Fruit fly (Drosophila melanogaster) whole organism, embryonic: ENCODE results near the gene idc.
A peak's percentile ranks its signal among the peaks of the same experiment; 100 is the strongest.

ENCODE experiments used
- Abd-B ChIP-seq: fragments of 200-800 bp; sonication (Bioruptor generic); optimal IDR thresholded peaks from 2 replicates; lab custom pipeline; 2018; ENCODE audit warnings: missing biosample characterization, mild to moderate bottlenecking, missing genetic modification characterization, moderate library complexity
- Aef1 ChIP-seq: fragments of 200-800 bp; sonication (Bioruptor generic); IDR thresholded peaks from 3 replicates; pipeline ENCODE4 v1.3.6; 2022; ENCODE audit warnings: missing biosample characterization, missing genetic modification characterization
- Antp ChIP-seq: fragments of 200-800 bp; sonication (Bioruptor generic); optimal IDR thresholded peaks from 3 replicates; lab custom pipeline; 2016; ENCODE audit warnings: missing biosample characterization, missing genetic modification characterization
- Asciz ChIP-seq: fragments of 200-800 bp; sonication (Bioruptor generic); optimal IDR thresholded peaks from 2 replicates; lab custom pipeline; 2017; ENCODE audit warnings: missing biosample characterization, mild to moderate bottlenecking, missing genetic modification characterization, missing genetic modification reagents
- B-H1 ChIP-seq: fragments of 200-800 bp; sonication (Bioruptor generic); IDR thresholded peaks from 3 replicates; pipeline ENCODE4 v1.3.6; 2022; ENCODE audit warnings: missing biosample characterization, missing genetic modification characterization
- CG10462 ChIP-seq: fragments of 200-800 bp; sonication (Bioruptor generic); optimal IDR thresholded peaks from 2 replicates; lab custom pipeline; 2016; ENCODE audit warnings: missing biosample characterization, missing genetic modification characterization
- CG11085 ChIP-seq: fragments of 200-800 bp; sonication (Bioruptor generic); IDR thresholded peaks from 2 replicates; pipeline ENCODE4 v1.3.6; 2022; ENCODE audit warnings: missing biosample characterization, missing genetic modification characterization
- CG12299 ChIP-seq: fragments of 200-800 bp; sonication (Bioruptor generic); optimal IDR thresholded peaks from 2 replicates; lab custom pipeline; 2018; ENCODE audit warnings: missing biosample characterization, mild to moderate bottlenecking, missing genetic modification characterization
- CG13775 ChIP-seq: fragments of 200-800 bp; sonication (Bioruptor generic); optimal IDR thresholded peaks from 3 replicates; lab custom pipeline; 2017; ENCODE audit warnings: missing biosample characterization, mild to moderate bottlenecking, missing genetic modification characterization
- CG15696 ChIP-seq: fragments of 200-800 bp; sonication (Bioruptor generic); optimal IDR thresholded peaks from 2 replicates; lab custom pipeline; 2019; ENCODE audit warnings: missing biosample characterization, mild to moderate bottlenecking, missing genetic modification characterization, moderate library complexity
- CG1603 ChIP-seq: fragments of 200-800 bp; sonication (Bioruptor generic); optimal IDR thresholded peaks from 2 replicates; lab custom pipeline; 2019; ENCODE audit warnings: missing biosample characterization, mild to moderate bottlenecking, missing genetic modification characterization, moderate library complexity
- CG17359 ChIP-seq: fragments of 200-800 bp; sonication (Bioruptor generic); optimal IDR thresholded peaks from 3 replicates; lab custom pipeline; 2018; ENCODE audit warnings: missing biosample characterization, mild to moderate bottlenecking, missing genetic modification characterization, moderate library complexity
- CG18476 ChIP-seq: fragments of 200-800 bp; sonication (Bioruptor generic); optimal IDR thresholded peaks from 2 replicates; lab custom pipeline; 2016; ENCODE audit warnings: missing biosample characterization, mild to moderate bottlenecking, missing genetic modification characterization
- CG30020 ChIP-seq: fragments of 200-800 bp; optimal IDR thresholded peaks from 2 replicates; lab custom pipeline; 2019; ENCODE audit warnings: missing biosample characterization, mild to moderate bottlenecking, missing genetic modification characterization, moderate library complexity
- CG33557 ChIP-seq: fragments of 200-800 bp; sonication (Bioruptor generic); optimal IDR thresholded peaks from 2 replicates; lab custom pipeline; 2019; ENCODE audit warnings: missing biosample characterization, mild to moderate bottlenecking, missing genetic modification characterization, moderate library complexity
- CG6254 ChIP-seq: fragments of 200-800 bp; sonication (Bioruptor generic); optimal IDR thresholded peaks from 3 replicates; lab custom pipeline; 2017; ENCODE audit warnings: mild to moderate bottlenecking, missing biosample characterization, missing genetic modification reagents, missing genetic modification characterization
- CG7987 ChIP-seq: fragments of 200-800 bp; sonication (Bioruptor generic); optimal IDR thresholded peaks from 2 replicates; lab custom pipeline; 2018; ENCODE audit warnings: missing biosample characterization, mild to moderate bottlenecking, missing genetic modification characterization, moderate library complexity
- CG8290 ChIP-seq, 3 experiments: fragments of 200-800 bp; sonication (Bioruptor generic); optimal IDR thresholded peaks; 2 replicates each; lab custom pipeline; 2016 to 2019; ENCODE audit warnings: missing biosample characterization in 3 of 3, missing genetic modification characterization in 3 of 3, mild to moderate bottlenecking in 2 of 3, moderate library complexity in 1 of 3
- CG8924 ChIP-seq: fragments of 200-800 bp; optimal IDR thresholded peaks from 3 replicates; lab custom pipeline; 2019; ENCODE audit warnings: missing biosample characterization, mild to moderate bottlenecking, missing genetic modification characterization, moderate library complexity
- D ChIP-seq, 2 experiments: fragments of 200-800 bp in 1 of 2; fragments of >200 bp in 1 of 2; sonication (Bioruptor generic) in 1 of 2; optimal IDR thresholded peaks; 2 replicates in 1 of 2; 3 replicates in 1 of 2; lab custom pipeline; 2017; ENCODE audit warnings: mild to moderate bottlenecking in 1 of 2, missing biosample characterization in 1 of 2, missing genetic modification characterization in 1 of 2, missing genetic modification reagents in 1 of 2
- Dbx ChIP-seq: fragments of 200-800 bp; sonication (Bioruptor generic); IDR thresholded peaks from 3 replicates; pipeline ENCODE4 v1.3.6; 2022; ENCODE audit warnings: missing biosample characterization, missing genetic modification characterization
- Dip3 ChIP-seq: fragments of 200-800 bp; sonication (Bioruptor generic); optimal IDR thresholded peaks from 3 replicates; lab custom pipeline; 2016; ENCODE audit warnings: missing biosample characterization, missing genetic modification characterization
- Fer3 ChIP-seq: fragments of 200-800 bp; sonication (Bioruptor generic); optimal IDR thresholded peaks from 2 replicates; lab custom pipeline; 2018; ENCODE audit warnings: missing biosample characterization, mild to moderate bottlenecking, missing genetic modification characterization, moderate library complexity
- Gug ChIP-seq: fragments of 200-800 bp; sonication (Bioruptor generic); IDR thresholded peaks from 4 replicates; pipeline ENCODE4 v1.3.6; 2022; ENCODE audit warnings: missing biosample characterization, missing genetic modification characterization
- H2.0 ChIP-seq: fragments of 200-800 bp; sonication (Bioruptor generic); IDR thresholded peaks from 2 replicates; pipeline ENCODE4 v1.3.6; 2022; ENCODE audit warnings: missing biosample characterization, missing genetic modification characterization
- HHEX ChIP-seq: fragments of 200-800 bp; sonication (Bioruptor generic); optimal IDR thresholded peaks from 3 replicates; lab custom pipeline; 2017; ENCODE audit warnings: missing biosample characterization, mild to moderate bottlenecking, missing genetic modification characterization, missing genetic modification reagents
- Lhr ChIP-seq: fragments of 200-800 bp; sonication (Bioruptor generic); optimal IDR thresholded peaks from 3 replicates; lab custom pipeline; 2017; ENCODE audit warnings: mild to moderate bottlenecking, missing biosample characterization, missing genetic modification reagents, missing genetic modification characterization
- Med ChIP-seq: fragments of 200-800 bp; sonication (Bioruptor generic); peaks from one replicate; lab custom pipeline; 2016; ENCODE audit warnings: missing biosample characterization, missing genetic modification characterization, mild to moderate bottlenecking, inconsistent platforms, moderate library complexity
- NC2β ChIP-seq: fragments of 200-800 bp; sonication (Bioruptor generic); optimal IDR thresholded peaks from 2 replicates; lab custom pipeline; 2016; ENCODE audit warnings: missing biosample characterization, missing genetic modification characterization
- Nf-YC ChIP-seq: fragments of 200-800 bp; optimal IDR thresholded peaks from 3 replicates; lab custom pipeline; 2019; ENCODE audit warnings: missing biosample characterization, mild to moderate bottlenecking, missing genetic modification characterization, moderate library complexity
- Poxn ChIP-seq: fragments of 200-800 bp; sonication (Bioruptor generic); IDR thresholded peaks from 2 replicates; pipeline ENCODE4 v1.3.6; 2022; ENCODE audit warnings: missing biosample characterization, missing genetic modification characterization
- Scr ChIP-seq: fragments of 200-800 bp; sonication (Bioruptor generic); IDR thresholded peaks from 2 replicates; pipeline ENCODE4 v1.3.6; 2022; ENCODE audit warnings: missing biosample characterization, missing genetic modification characterization; ENCODE audit not compliant: partially characterized antibody
- Sox100B ChIP-seq: fragments of 200-800 bp; sonication (Bioruptor generic); optimal IDR thresholded peaks from 3 replicates; lab custom pipeline; 2018; ENCODE audit warnings: missing biosample characterization, mild to moderate bottlenecking, missing genetic modification characterization
- Tbp ChIP-seq: fragments of >200 bp; optimal IDR thresholded peaks from 2 replicates; lab custom pipeline; 2018; ENCODE audit warnings: missing biosample characterization, missing genetic modification characterization
- YL-1 ChIP-seq: fragments of 200-800 bp; sonication (Bioruptor generic); optimal IDR thresholded peaks from 3 replicates; lab custom pipeline; 2017; ENCODE audit warnings: missing biosample characterization, mild to moderate bottlenecking, missing genetic modification characterization
- ac ChIP-seq: fragments of 200-800 bp; sonication (Bioruptor generic); optimal IDR thresholded peaks from 3 replicates; lab custom pipeline; 2017; ENCODE audit warnings: missing biosample characterization, mild to moderate bottlenecking, missing genetic modification characterization
- en ChIP-seq: fragments of 200-800 bp; sonication (Bioruptor generic); optimal IDR thresholded peaks from 2 replicates; lab custom pipeline; 2016; ENCODE audit warnings: missing biosample characterization, missing genetic modification characterization
- gcm2 ChIP-seq: fragments of 200-800 bp; sonication (Bioruptor generic); optimal IDR thresholded peaks from 2 replicates; lab custom pipeline; 2016; ENCODE audit warnings: missing biosample characterization, missing genetic modification characterization
- gfzf ChIP-seq: fragments of 200-800 bp; sonication (Bioruptor generic); optimal IDR thresholded peaks from 2 replicates; lab custom pipeline; 2016; ENCODE audit warnings: missing biosample characterization, mild to moderate bottlenecking, missing genetic modification characterization, moderate library complexity
- grau ChIP-seq: fragments of 200-800 bp; optimal IDR thresholded peaks from 3 replicates; lab custom pipeline; 2019; ENCODE audit warnings: missing biosample characterization, mild to moderate bottlenecking, missing genetic modification characterization, moderate library complexity
- hb ChIP-seq: fragments of 200-800 bp; sonication (Bioruptor generic); IDR thresholded peaks from 3 replicates; pipeline ENCODE4 v1.3.6; 2022; ENCODE audit warnings: missing biosample characterization, missing genetic modification characterization; ENCODE audit not compliant: partially characterized antibody
- insv ChIP-seq, 2 experiments: fragments of 200-800 bp; sonication (Bioruptor generic); optimal IDR thresholded peaks; 3 replicates each; lab custom pipeline; 2016 to 2018; ENCODE audit warnings: missing biosample characterization in 2 of 2, missing genetic modification characterization in 2 of 2
- lmd ChIP-seq: fragments of 200-800 bp; sonication (Bioruptor generic); IDR thresholded peaks from 2 replicates; pipeline ENCODE4 v1.3.6; 2022; ENCODE audit warnings: missing biosample characterization, missing genetic modification characterization
- row ChIP-seq: fragments of 200-800 bp; sonication (Bioruptor generic); IDR thresholded peaks from 3 replicates; pipeline ENCODE4 v1.3.6; 2022; ENCODE audit warnings: missing biosample characterization, missing genetic modification characterization
- seq ChIP-seq: fragments of 200-800 bp; sonication (Bioruptor generic); IDR thresholded peaks from 2 replicates; pipeline ENCODE4 v1.3.6; 2022; ENCODE audit warnings: missing biosample characterization, missing genetic modification characterization
- sna ChIP-seq: fragments of 200-800 bp; sonication (Bioruptor generic); IDR thresholded peaks from 2 replicates; pipeline ENCODE4 v1.3.6; 2022; ENCODE audit warnings: missing biosample characterization, missing genetic modification characterization; ENCODE audit not compliant: partially characterized antibody
- wek ChIP-seq: fragments of 200-800 bp; sonication (Bioruptor generic); optimal IDR thresholded peaks from 3 replicates; lab custom pipeline; 2018; ENCODE audit warnings: missing biosample characterization, mild to moderate bottlenecking, missing genetic modification characterization, moderate library complexity
- zen ChIP-seq: fragments of 200-800 bp; sonication (Bioruptor generic); optimal IDR thresholded peaks from 3 replicates; lab custom pipeline; 2018; ENCODE audit warnings: missing biosample characterization, mild to moderate bottlenecking, missing genetic modification characterization, moderate library complexity
- zen2 ChIP-seq: fragments of 200-800 bp; sonication (Bioruptor generic); IDR thresholded peaks from 3 replicates; pipeline ENCODE4 v1.3.6; 2022; ENCODE audit warnings: missing biosample characterization, missing genetic modification characterization; ENCODE audit not compliant: partially characterized antibody

Gene idc

DNA sequence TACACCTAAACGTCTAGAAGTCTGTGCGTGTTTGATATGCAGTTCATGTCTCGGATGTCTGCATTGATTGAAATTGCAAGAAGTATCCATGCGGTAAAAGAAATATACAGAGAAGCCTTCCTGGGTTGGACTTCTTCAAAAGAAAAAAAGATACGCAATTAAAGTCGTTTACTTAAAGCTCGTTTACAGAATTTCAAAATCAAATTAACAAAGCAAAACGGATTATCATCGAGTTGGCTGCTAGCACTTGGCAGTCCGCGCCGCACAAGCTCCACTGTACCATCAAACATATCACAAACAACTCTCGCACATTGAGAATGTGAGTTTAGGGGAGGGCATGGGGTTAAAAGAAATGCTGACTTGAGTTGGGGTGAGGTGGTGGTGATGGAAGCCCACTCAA, 33.2 kb upstream of the idc start (continued):
- peak; percentile 19 for TF ChIP-seq CG18476 (GFP tag; lab: Kevin White, UChicago)
- TF ChIP-seq D (optimal IDR thresholded peaks at IDR 0.05; lab: Kevin White, UChicago) = no peak
- peak; percentile 80 for TF ChIP-seq D (GFP tag; optimal IDR thresholded peaks at IDR 0.05; lab: Kevin White, UChicago)
- TF ChIP-seq insv (GFP tag; optimal IDR thresholded peaks at IDR 0.05; lab: Kevin White, UChicago) = no peak
- peak; percentile 66 for TF ChIP-seq NC2β (GFP tag; lab: Kevin White, UChicago)
- peak; percentile 60 for TF ChIP-seq Fer3 (tag; lab: Kevin White, UChicago)
- no peak for TF ChIP-seq gfzf (GFP tag; lab: Kevin White, UChicago)
- TF ChIP-seq row = peak; percentile 82
- peak; percentile 33 for TF ChIP-seq Dip3 (GFP tag; lab: Kevin White, UChicago)
- 0 out of 3 replicates have a peak, but pooled peaks have one; percentile 21 for TF ChIP-seq Dbx (GFP tag; lab: Robert Waterston, UW)
- TF ChIP-seq Tbp (GFP tag; lab: Kevin White, UChicago) = no peak
- peak; percentile 69 for TF ChIP-seq CG15696 (tag; lab: Kevin White, UChicago)
- no peak for TF ChIP-seq Nf-YC (tag; lab: Kevin White, UChicago)
- TF ChIP-seq H2.0 (GFP tag; lab: Robert Waterston, UW) = peak; percentile 86
- no peak for TF ChIP-seq YL-1 (GFP tag; lab: Kevin White, UChicago)
- TF ChIP-seq gcm2 = no peak
- no peak for TF ChIP-seq hb (GFP tag; lab: Robert Waterston, UW)
- peak; percentile 32 for TF ChIP-seq Lhr (GFP tag; lab: Kevin White, UChicago)
- peak; percentile 47 for TF ChIP-seq HHEX
- peak; percentile 60 for TF ChIP-seq Sox100B (GFP tag; lab: Kevin White, UChicago)
- peak; percentile 81 for TF ChIP-seq CG6254
- TF ChIP-seq wek = peak; percentile 62
- no peak for TF ChIP-seq Poxn (GFP tag; lab: Robert Waterston, UW)
- TF ChIP-seq CG12299 (tag; lab: Kevin White, UChicago) = peak; percentile 43
- no peak for TF ChIP-seq sna (GFP tag; lab: Robert Waterston, UW)
- TF ChIP-seq Scr (GFP tag; lab: Robert Waterston, UW) = no peak
- peak; percentile 38 for TF ChIP-seq en (GFP tag; lab: Kevin White, UChicago)
- peak; percentile 72 for TF ChIP-seq lmd (GFP tag; lab: Robert Waterston, UW)
- no peak for TF ChIP-seq Aef1
- TF ChIP-seq seq (GFP tag; lab: Robert Waterston, UW) = no peak
- peak; percentile 53 for TF ChIP-seq Abd-B (GFP tag; lab: Kevin White, UChicago)
- TF ChIP-seq Med (GFP tag; lab: Kevin White, UChicago) = peak; percentile 90
- TF ChIP-seq grau (tag; lab: Kevin White, UChicago) = peak; percentile 95
- peak; percentile 66 for TF ChIP-seq CG10462
- peak; percentile 80 for TF ChIP-seq CG8924 (tag; lab: Kevin White, UChicago)
- peak; percentile 84 for TF ChIP-seq Antp (GFP tag; lab: Kevin White, UChicago)
- TF ChIP-seq Gug = peak; percentile 85; the same call in 3 of the 4 replicates
- peak; percentile 85 for TF ChIP-seq CG1603 (tag; lab: Kevin White, UChicago)
- no peak for TF ChIP-seq ac
- peak; percentile 72 for TF ChIP-seq Asciz (GFP tag; lab: Kevin White, UChicago)
- no peak; the same call in 1 of the 2 replicates for TF ChIP-seq CG11085 (GFP tag; lab: Robert Waterston, UW)
- TF ChIP-seq B-H1 (GFP tag; lab: Robert Waterston, UW) = peak; percentile 66
- peak; percentile 45 for TF ChIP-seq CG13775 (GFP tag; lab: Kevin White, UChicago)
- TF ChIP-seq CG7987 (GFP tag; lab: Kevin White, UChicago) = peak; percentile 3
- TF ChIP-seq CG33557 = peak; percentile 73
- TF ChIP-seq zen (tag; lab: Kevin White, UChicago) = peak; percentile 57
- TF ChIP-seq CG30020 (tag; lab: Kevin White, UChicago) = peak; percentile 21
- TF ChIP-seq CG8290 (GFP tag; optimal IDR thresholded peaks at IDR 0.05; lab: Kevin White, UChicago) = peak; percentile 53
- TF ChIP-seq CG8290 (tag; optimal IDR thresholded peaks at IDR 0.05; lab: Kevin White, UChicago) = peak in 1 of 2 experiments; percentile 50
- TF ChIP-seq zen2 (GFP tag; lab: Robert Waterston, UW) = no peak
- peak; percentile 85 for TF ChIP-seq CG17359
